Worm (Caenorhabditis elegans): Measurements from ENCODE around the gene hot-2.

DNA sequence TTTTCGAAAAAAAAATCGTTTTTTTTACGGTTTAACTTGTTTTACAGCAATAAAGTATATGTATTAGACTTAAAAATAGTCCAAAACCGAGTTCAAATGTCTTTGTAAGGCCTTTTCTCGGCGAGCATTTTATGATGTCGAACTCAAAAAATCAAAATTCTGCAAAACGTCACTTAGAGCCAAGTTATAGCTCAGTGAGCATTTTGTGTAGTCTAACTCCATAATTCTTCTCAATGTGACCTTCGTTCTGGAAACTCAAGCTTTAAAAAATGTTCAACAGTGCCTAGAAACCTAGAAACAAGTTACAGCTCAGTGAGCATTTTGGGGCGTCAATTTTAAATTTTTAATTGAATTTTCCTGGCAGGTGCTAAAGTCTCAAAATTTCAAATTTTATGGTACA is 1.2 kb downstream of the hot-2 start:
- no peak for TF ChIP-seq mel-28 (tag; optimal IDR thresholded peaks at IDR 0.05; ENCODE audit: borderline replicate concordance)
- TF ChIP-seq lag-1 (GFP tag; IDR thresholded peaks at IDR 0.05): no peak
- no peak for TF ChIP-seq him-1 (tag; optimal IDR thresholded peaks at IDR 0.05)
- no peak for TF ChIP-seq bed-2 (GFP tag; IDR thresholded peaks at IDR 0.05)
- TF ChIP-seq ama-1 (optimal IDR thresholded peaks at IDR 0.05): no peak
- no peak for TF ChIP-seq ama-1 (GFP tag; optimal IDR thresholded peaks at IDR 0.05)
- TF ChIP-seq nhr-80 (tag; optimal IDR thresholded peaks at IDR 0.05): no peak
- TF ChIP-seq madf-10 (tag; optimal IDR thresholded peaks at IDR 0.05): no peak
- no peak for TF ChIP-seq egl-18 (GFP tag; IDR thresholded peaks at IDR 0.05)
- TF ChIP-seq unc-62 (GFP tag; optimal IDR thresholded peaks at IDR 0.05): no peak
- no peak for TF ChIP-seq rcor-1 (GFP tag; IDR thresholded peaks at IDR 0.05)
- no peak for TF ChIP-seq attf-5 (GFP tag; optimal IDR thresholded peaks at IDR 0.05)
- no peak for TF ChIP-seq tbx-9 (tag; optimal IDR thresholded peaks at IDR 0.05; ENCODE audit: borderline replicate concordance)
